Worm (Caenorhabditis elegans) whole organism, mixed stage, embryonic: ENCODE results near the gene orc-4.

Source experiments
- hlh-1 ChIP-seq: fragments of 150-350 bp; optimal IDR thresholded peaks from 2 replicates; lab custom pipeline; 2014; ENCODE audit warnings: missing biosample characterization, missing genetic modification reagents, missing genetic modification characterization
- lsy-2 ChIP-seq: fragments of 150-350 bp; optimal IDR thresholded peaks from 2 replicates; lab custom pipeline; 2014; ENCODE audit warnings: missing biosample characterization, missing genetic modification characterization
- mep-1 ChIP-seq: fragments of 150-350 bp; optimal IDR thresholded peaks from 2 replicates; lab custom pipeline; 2017; ENCODE audit warnings: missing biosample characterization, missing genetic modification reagents, missing genetic modification characterization, inconsistent platforms
- nhr-12 ChIP-seq: fragments of 150-350 bp; optimal IDR thresholded peaks from 2 replicates; lab custom pipeline; 2014; ENCODE audit warnings: missing biosample characterization, missing genetic modification characterization
- nhr-237 ChIP-seq: fragments of 150-350 bp; optimal IDR thresholded peaks from 2 replicates; lab custom pipeline; 2014; ENCODE audit warnings: missing biosample characterization, missing genetic modification characterization
- nhr-76 ChIP-seq: sonication (generic microtip); optimal IDR thresholded peaks from 2 replicates; lab custom pipeline; 2017; ENCODE audit warnings: missing biosample characterization, missing genetic modification characterization
- pha-4 ChIP-seq: fragments of 150-350 bp; optimal IDR thresholded peaks from 2 replicates; lab custom pipeline; 2018; ENCODE audit warnings: missing biosample characterization, missing genetic modification reagents, missing genetic modification characterization
- snpc-4 ChIP-seq: fragments of 150-350 bp; optimal IDR thresholded peaks from 2 replicates; lab custom pipeline; 2014; ENCODE audit warnings: missing biosample characterization, missing genetic modification characterization
- sptf-1 ChIP-seq: sonication (generic microtip); optimal IDR thresholded peaks from 2 replicates; lab custom pipeline; 2017; ENCODE audit warnings: mild to moderate bottlenecking, missing genetic modification characterization, moderate library complexity, missing compliant biosample characterization
- tbx-8 ChIP-seq: fragments of 200-800 bp; sonication (Bioruptor generic); optimal IDR thresholded peaks from 2 replicates; lab custom pipeline; 2018; ENCODE audit warnings: mild to moderate bottlenecking, missing genetic modification characterization, moderate library complexity, missing compliant biosample characterization
- unc-39 ChIP-seq: fragments of 150-350 bp; optimal IDR thresholded peaks from 2 replicates; lab custom pipeline; 2014; ENCODE audit warnings: missing biosample characterization, missing genetic modification characterization
- unc-62 ChIP-seq: fragments of 150-350 bp; optimal IDR thresholded peaks from 2 replicates; lab custom pipeline; 2014; ENCODE audit warnings: missing biosample characterization, missing genetic modification reagents, missing genetic modification characterization

DNA sequence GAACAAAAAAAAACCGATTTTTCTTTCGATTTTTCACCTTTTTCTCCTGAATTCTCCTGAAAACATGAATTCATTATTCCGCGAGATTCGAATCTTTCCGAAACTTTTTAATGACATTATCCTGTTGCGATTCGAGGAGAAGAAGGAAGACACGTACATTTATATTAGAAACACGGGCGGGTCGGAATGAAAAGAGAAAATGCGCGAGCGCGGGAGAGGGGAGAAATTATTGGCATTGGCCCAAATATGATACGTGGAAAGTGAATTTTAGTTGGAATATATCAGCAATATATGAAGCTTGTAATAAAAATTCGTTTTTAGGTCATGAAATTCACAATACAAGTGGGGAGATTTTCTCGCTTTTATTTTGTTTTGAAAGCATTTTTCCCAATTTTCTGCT is 7.5 kb downstream of the orc-4 start:
- TF ChIP-seq sptf-1 (tag; lab: Kevin White, UChicago) (no peak), tbx-8 (GFP tag; lab: Kevin White, UChicago) (no peak), hlh-1 (tag; lab: Kevin White, UChicago) (no peak), lsy-2 (no peak), nhr-76 (tag; lab: Kevin White, UChicago) (no peak), unc-62 (no peak), nhr-237 (tag; lab: Kevin White, UChicago) (no peak), snpc-4 (no peak), nhr-12 (tag; lab: Kevin White, UChicago) (no peak), mep-1 (tag; lab: Kevin White, UChicago) (no peak), unc-39 (no peak), pha-4 (tag; lab: Kevin White, UChicago) (no peak)
